Fruit fly (Drosophila melanogaster) whole organism, embryonic: Measurements from ENCODE around the gene CG15894.

Experiments
- Ada2b ChIP-seq: fragments of 200-800 bp; sonication (Bioruptor generic); IDR thresholded peaks from 2 replicates; pipeline ENCODE4 v1.3.6; 2022; ENCODE audit warnings: missing biosample characterization, missing genetic modification characterization
- Adf1 ChIP-seq: fragments of 200-800 bp; sonication (Bioruptor generic); IDR thresholded peaks from 2 replicates; pipeline ENCODE4 v1.3.6; 2022; ENCODE audit warnings: missing biosample characterization, missing genetic modification characterization
- Awh ChIP-seq: fragments of 200-800 bp; sonication (Bioruptor generic); IDR thresholded peaks from 2 replicates; pipeline ENCODE4, ENCODE4 v1.3.6; 2022; ENCODE audit warnings: missing biosample characterization, missing genetic modification characterization
- C15 ChIP-seq: fragments of 200-800 bp; sonication (Bioruptor generic); IDR thresholded peaks from 3 replicates; pipeline ENCODE4 v1.3.6; 2022; ENCODE audit warnings: missing biosample characterization, missing genetic modification characterization
- CG11695 ChIP-seq: fragments of 200-800 bp; sonication (Bioruptor generic); IDR thresholded peaks from 3 replicates; pipeline ENCODE4 v1.3.6; 2022; ENCODE audit warnings: missing biosample characterization, missing genetic modification characterization
- CG15479 ChIP-seq: fragments of 200-800 bp; sonication (Bioruptor generic); optimal IDR thresholded peaks from 3 replicates; lab custom pipeline; 2019; ENCODE audit warnings: missing biosample characterization, mild to moderate bottlenecking, missing genetic modification characterization, moderate library complexity
- CG15601 ChIP-seq: fragments of 200-800 bp; sonication (Bioruptor generic); optimal IDR thresholded peaks from 3 replicates; lab custom pipeline; 2019; ENCODE audit warnings: missing biosample characterization, mild to moderate bottlenecking, missing genetic modification characterization, moderate library complexity
- CG17328 ChIP-seq: fragments of 200-800 bp; sonication (Bioruptor generic); IDR thresholded peaks from 2 replicates; pipeline ENCODE4 v1.3.6; 2022; ENCODE audit warnings: missing biosample characterization, missing genetic modification characterization
- CG18011 ChIP-seq: fragments of 200-800 bp; sonication (Bioruptor generic); optimal IDR thresholded peaks from 2 replicates; lab custom pipeline; 2017; ENCODE audit warnings: missing biosample characterization, missing genetic modification characterization, mild to moderate bottlenecking, moderate library complexity, missing genotype
- CG18764 ChIP-seq: fragments of 200-800 bp; sonication (Bioruptor generic); optimal IDR thresholded peaks from 3 replicates; lab custom pipeline; 2016; ENCODE audit warnings: missing biosample characterization, missing genetic modification characterization
- CG30020 ChIP-seq: fragments of 200-800 bp; optimal IDR thresholded peaks from 2 replicates; lab custom pipeline; 2019; ENCODE audit warnings: missing biosample characterization, mild to moderate bottlenecking, missing genetic modification characterization, moderate library complexity
- CG4360 ChIP-seq: fragments of 200-800 bp; sonication (Bioruptor generic); IDR thresholded peaks from 2 replicates; pipeline ENCODE4 v1.3.6; 2022; ENCODE audit warnings: missing biosample characterization, missing genetic modification characterization
- CG4820 ChIP-seq: fragments of 200-800 bp; sonication (Bioruptor generic); optimal IDR thresholded peaks from 3 replicates; lab custom pipeline; 2016; ENCODE audit warnings: missing biosample characterization, missing genetic modification characterization
- CG5953 ChIP-seq: fragments of 200-800 bp; sonication (Bioruptor generic); IDR thresholded peaks from 2 replicates; pipeline ENCODE4 v1.3.6; 2022; ENCODE audit warnings: missing biosample characterization, missing genetic modification characterization
- CG9727 ChIP-seq: fragments of 200-800 bp; sonication (Bioruptor generic); optimal IDR thresholded peaks from 3 replicates; lab custom pipeline; 2017; ENCODE audit warnings: missing biosample characterization, mild to moderate bottlenecking, missing genetic modification characterization
- CkIIα-i1 ChIP-seq: fragments of 200-800 bp; sonication (Bioruptor generic); IDR thresholded peaks from 2 replicates; pipeline ENCODE4 v1.3.6; 2022; ENCODE audit warnings: missing biosample characterization, missing genetic modification characterization
- D ChIP-seq, 2 experiments: fragments of 200-800 bp in 1 of 2; fragments of >200 bp in 1 of 2; sonication (Bioruptor generic) in 1 of 2; optimal IDR thresholded peaks; 2 replicates in 1 of 2; 3 replicates in 1 of 2; lab custom pipeline; 2017; ENCODE audit warnings: mild to moderate bottlenecking in 1 of 2, missing biosample characterization in 1 of 2, missing genetic modification characterization in 1 of 2, missing genetic modification reagents in 1 of 2
- D19B ChIP-seq: fragments of 200-800 bp; sonication (Bioruptor generic); optimal IDR thresholded peaks from 2 replicates; lab custom pipeline; 2017; ENCODE audit warnings: missing biosample characterization, mild to moderate bottlenecking, missing genetic modification characterization
- Dfd ChIP-seq, 2 experiments: fragments of >200 bp; optimal IDR thresholded peaks; 2 replicates each; lab custom pipeline; 2017; ENCODE audit warnings: missing biosample characterization in 2 of 2, missing genetic modification characterization in 2 of 2
- Ets65A ChIP-seq: fragments of 200-800 bp; sonication (Bioruptor generic); peaks from one replicate; lab custom pipeline; 2016; ENCODE audit warnings: missing biosample characterization, missing genetic modification characterization
- HLH4C ChIP-seq: fragments of 200-800 bp; sonication (Bioruptor generic); IDR thresholded peaks from 3 replicates; pipeline ENCODE4 v1.3.6; 2022; ENCODE audit warnings: missing biosample characterization, missing genetic modification characterization; ENCODE audit not compliant: partially characterized antibody
- Hr78 ChIP-seq, 2 experiments: fragments of 200-800 bp in 1 of 2; fragments of >200 bp in 1 of 2; sonication (Bioruptor generic) in 1 of 2; optimal IDR thresholded peaks; 2 replicates each; lab custom pipeline; 2017 to 2019; ENCODE audit warnings: missing biosample characterization in 2 of 2, missing genetic modification characterization in 2 of 2, mild to moderate bottlenecking in 1 of 2, moderate library complexity in 1 of 2
- Mad ChIP-seq: fragments of 200-800 bp; sonication (Bioruptor generic); optimal IDR thresholded peaks from 2 replicates; lab custom pipeline; 2016; ENCODE audit warnings: missing biosample characterization, missing genetic modification characterization
- Mrtf ChIP-seq: fragments of 200-800 bp; sonication (Bioruptor generic); IDR thresholded peaks from 3 replicates; pipeline ENCODE4 v1.3.6; 2022; ENCODE audit warnings: missing biosample characterization, missing genetic modification characterization
- Oli ChIP-seq: fragments of 200-800 bp; sonication (Bioruptor generic); optimal IDR thresholded peaks from 2 replicates; lab custom pipeline; 2018; ENCODE audit warnings: missing biosample characterization, mild to moderate bottlenecking, missing genetic modification characterization, moderate library complexity
- PHDP ChIP-seq: fragments of 200-800 bp; sonication (Bioruptor generic); optimal IDR thresholded peaks from 3 replicates; lab custom pipeline; 2018; ENCODE audit warnings: missing biosample characterization, mild to moderate bottlenecking, missing genetic modification characterization, moderate library complexity
- Sox100B ChIP-seq: fragments of 200-800 bp; sonication (Bioruptor generic); optimal IDR thresholded peaks from 3 replicates; lab custom pipeline; 2018; ENCODE audit warnings: missing biosample characterization, mild to moderate bottlenecking, missing genetic modification characterization
- amos ChIP-seq: fragments of 200-800 bp; sonication (Bioruptor generic); IDR thresholded peaks from 2 replicates; pipeline ENCODE4 v1.3.6; 2022; ENCODE audit warnings: missing biosample characterization, missing genetic modification characterization; ENCODE audit not compliant: partially characterized antibody
- ash1 ChIP-seq: fragments of 200-800 bp; sonication (Bioruptor generic); optimal IDR thresholded peaks from 2 replicates; lab custom pipeline; 2018; ENCODE audit warnings: missing biosample characterization, mild to moderate bottlenecking, missing genetic modification characterization
- corto ChIP-seq: fragments of 200-800 bp; sonication (Bioruptor generic); optimal IDR thresholded peaks from 2 replicates; lab custom pipeline; 2016; ENCODE audit warnings: missing biosample characterization, mild to moderate bottlenecking, missing genetic modification characterization, moderate library complexity
- crol ChIP-seq: fragments of 200-800 bp; sonication (Bioruptor generic); IDR thresholded peaks from 2 replicates; pipeline ENCODE4 v1.3.6; 2022; ENCODE audit warnings: missing biosample characterization, missing genetic modification characterization
- dmrt11E ChIP-seq: fragments of 200-800 bp; sonication (Bioruptor generic); optimal IDR thresholded peaks from 3 replicates; lab custom pipeline; 2018; ENCODE audit warnings: missing biosample characterization, mild to moderate bottlenecking, missing genetic modification characterization, moderate library complexity
- dmrt99B ChIP-seq: fragments of 200-800 bp; sonication (Bioruptor generic); optimal IDR thresholded peaks from 2 replicates; lab custom pipeline; 2018; ENCODE audit warnings: missing biosample characterization, mild to moderate bottlenecking, missing genetic modification characterization, moderate library complexity
- ewg ChIP-seq: fragments of 200-800 bp; sonication (Bioruptor generic); optimal IDR thresholded peaks from 3 replicates; lab custom pipeline; 2017; ENCODE audit warnings: mild to moderate bottlenecking, missing biosample characterization, missing genetic modification reagents, missing genetic modification characterization
- ftz-f1 ChIP-seq: fragments of 200-800 bp; sonication (Bioruptor generic); optimal IDR thresholded peaks from 2 replicates; lab custom pipeline; 2016; ENCODE audit warnings: missing biosample characterization, missing genetic modification characterization
- knrl ChIP-seq: fragments of 200-800 bp; sonication (Bioruptor generic); IDR thresholded peaks from 3 replicates; pipeline ENCODE4 v1.3.6; 2022; ENCODE audit warnings: missing biosample characterization, missing genetic modification characterization; ENCODE audit not compliant: partially characterized antibody
- lbe ChIP-seq: fragments of 200-800 bp; sonication (Bioruptor generic); optimal IDR thresholded peaks from 2 replicates; lab custom pipeline; 2016; ENCODE audit warnings: missing biosample characterization, mild to moderate bottlenecking, missing genetic modification characterization
- nom ChIP-seq: fragments of 200-800 bp; sonication (Bioruptor generic); optimal IDR thresholded peaks from 2 replicates; lab custom pipeline; 2017; ENCODE audit warnings: missing biosample characterization, missing genetic modification characterization, mild to moderate bottlenecking, moderate library complexity, missing genetic modification reagents
- oc ChIP-seq: fragments of 200-800 bp; sonication (Bioruptor generic); optimal IDR thresholded peaks from 2 replicates; lab custom pipeline; 2018; ENCODE audit warnings: missing biosample characterization, mild to moderate bottlenecking, missing genetic modification characterization, moderate library complexity
- pnt ChIP-seq: fragments of 200-800 bp; sonication (Bioruptor generic); optimal IDR thresholded peaks from 3 replicates; lab custom pipeline; 2016; ENCODE audit warnings: missing biosample characterization, missing genetic modification characterization
- prd ChIP-seq, 3 experiments: fragments of >200 bp in 2 of 3; fragments of 200-800 bp in 1 of 3; sonication (Bioruptor generic) in 1 of 3; optimal IDR thresholded peaks in 2 of 3; IDR thresholded peaks in 1 of 3; 2 replicates in 2 of 3; 3 replicates in 1 of 3; pipeline versions ENCODE4 v1.3.6 to Lab custom; 2017 to 2022; ENCODE audit warnings: missing biosample characterization in 1 of 3, missing genetic modification characterization in 1 of 3
- ro ChIP-seq: fragments of 200-800 bp; sonication (Bioruptor generic); IDR thresholded peaks from 2 replicates; pipeline ENCODE4 v1.3.6; 2022; ENCODE audit warnings: missing biosample characterization, missing genetic modification characterization
- row ChIP-seq: fragments of 200-800 bp; sonication (Bioruptor generic); IDR thresholded peaks from 3 replicates; pipeline ENCODE4 v1.3.6; 2022; ENCODE audit warnings: missing biosample characterization, missing genetic modification characterization
- scrt ChIP-seq: fragments of 200-800 bp; sonication (Bioruptor generic); optimal IDR thresholded peaks from 2 replicates; lab custom pipeline; 2018; ENCODE audit warnings: missing biosample characterization, mild to moderate bottlenecking, missing genetic modification characterization, moderate library complexity
- sd ChIP-seq: fragments of 200-800 bp; sonication (Bioruptor generic); optimal IDR thresholded peaks from 3 replicates; lab custom pipeline; 2018; ENCODE audit warnings: missing biosample characterization, mild to moderate bottlenecking, missing genetic modification characterization, moderate library complexity
- tll ChIP-seq, 2 experiments: fragments of 200-800 bp in 1 of 2; fragments of >200 bp in 1 of 2; sonication (Bioruptor generic) in 1 of 2; optimal IDR thresholded peaks; 2 replicates each; lab custom pipeline; 2017 to 2019; ENCODE audit warnings: missing biosample characterization in 2 of 2, missing genetic modification characterization in 2 of 2, mild to moderate bottlenecking in 1 of 2, moderate library complexity in 1 of 2
- ttk ChIP-seq: fragments of 200-800 bp; sonication (Bioruptor generic); IDR thresholded peaks from 2 replicates; pipeline ENCODE4 v2.1.2; 2022; ENCODE audit warnings: missing biosample characterization, missing genetic modification characterization
- tup ChIP-seq: fragments of 200-800 bp; sonication (Bioruptor generic); optimal IDR thresholded peaks from 2 replicates; lab custom pipeline; 2016; ENCODE audit warnings: missing biosample characterization, mild to moderate bottlenecking, missing genetic modification characterization, moderate library complexity
- twi ChIP-seq: fragments of 200-800 bp; optimal IDR thresholded peaks from 2 replicates; lab custom pipeline; 2019; ENCODE audit warnings: missing biosample characterization, mild to moderate bottlenecking, missing genetic modification characterization, moderate library complexity

CG15894 gene

dm6 chrX:6341678-6342077 lies 32.7 kb downstream of the CG15894 start (continued):
- no peak for TF ChIP-seq Sox100B (GFP tag; lab: Kevin White, UChicago)
- no peak for TF ChIP-seq HLH4C
- TF ChIP-seq ash1 (GFP tag; lab: Kevin White, UChicago): no peak
- TF ChIP-seq prd (optimal IDR thresholded peaks at IDR 0.05; lab: Kevin White, UChicago): no peak
- TF ChIP-seq prd (GFP tag; IDR thresholded peaks at IDR 0.05; lab: Robert Waterston, UW): no peak
- no peak for TF ChIP-seq Awh
- TF ChIP-seq CkIIα-i1 (GFP tag; lab: Robert Waterston, UW): no peak
- TF ChIP-seq CG15479: no peak
- TF ChIP-seq scrt (GFP tag; lab: Kevin White, UChicago): no peak
- TF ChIP-seq CG4820 (GFP tag; lab: Kevin White, UChicago): no peak
- TF ChIP-seq pnt: no peak
- TF ChIP-seq Hr78 (GFP tag; optimal IDR thresholded peaks at IDR 0.05; lab: Kevin White, UChicago): peak in 1 of 2 experiments; percentile 7
- TF ChIP-seq CG30020 (tag; lab: Kevin White, UChicago): no peak
- no peak for TF ChIP-seq CG4360 (GFP tag; lab: Robert Waterston, UW)
- TF ChIP-seq CG18011 (GFP tag; lab: Kevin White, UChicago): no peak
- no peak for TF ChIP-seq CG11695 (GFP tag; lab: Robert Waterston, UW)
- no peak for TF ChIP-seq ftz-f1 (GFP tag; lab: Kevin White, UChicago)
- peak; percentile 7 for TF ChIP-seq nom (GFP tag; lab: Kevin White, UChicago)
- TF ChIP-seq CG9727 (GFP tag; lab: Kevin White, UChicago): no peak
- peak; percentile 5 for TF ChIP-seq oc
- TF ChIP-seq crol (GFP tag; lab: Robert Waterston, UW): peak; percentile 59; the same call in 1 of the 2 replicates

dm6 chrX:6343323-6343722 lies 34.3 kb downstream of the CG15894 start:
- no peak for TF ChIP-seq Mrtf (GFP tag; lab: Robert Waterston, UW)
- no peak for TF ChIP-seq knrl (GFP tag; lab: Robert Waterston, UW)
- no peak for TF ChIP-seq Dfd (GFP tag; optimal IDR thresholded peaks at IDR 0.05; lab: Kevin White, UChicago)
- TF ChIP-seq dmrt11E (tag; lab: Kevin White, UChicago): no peak
- TF ChIP-seq CG18764 (GFP tag; lab: Kevin White, UChicago): no peak
- peak; percentile 18 for TF ChIP-seq corto (GFP tag; lab: Kevin White, UChicago)
- no peak for TF ChIP-seq Ada2b (GFP tag; lab: Robert Waterston, UW)
- no peak for TF ChIP-seq amos
- TF ChIP-seq ro: no peak
- TF ChIP-seq Adf1: no peak
- TF ChIP-seq CG5953 (GFP tag; lab: Robert Waterston, UW): no peak
- no peak for TF ChIP-seq C15 (GFP tag; lab: Robert Waterston, UW)
- TF ChIP-seq lbe (GFP tag; lab: Kevin White, UChicago): peak; percentile 60
- no peak for TF ChIP-seq twi
- TF ChIP-seq D19B (GFP tag; lab: Kevin White, UChicago): peak; percentile 39
- TF ChIP-seq Mad (GFP tag; lab: Kevin White, UChicago): no peak
- TF ChIP-seq dmrt99B (tag; lab: Kevin White, UChicago): no peak
- TF ChIP-seq tup (GFP tag; lab: Kevin White, UChicago): no peak
- 0 out of 3 replicates have a peak, but pooled peaks have one; percentile 16 for TF ChIP-seq row (GFP tag; lab: Robert Waterston, UW)
- TF ChIP-seq ewg (GFP tag; lab: Kevin White, UChicago): no peak
- TF ChIP-seq D (optimal IDR thresholded peaks at IDR 0.05; lab: Kevin White, UChicago): no peak
- no peak for TF ChIP-seq D (GFP tag; optimal IDR thresholded peaks at IDR 0.05; lab: Kevin White, UChicago)
- TF ChIP-seq ttk (GFP tag; lab: Robert Waterston, UW): no peak
- peak; percentile 15 for TF ChIP-seq Ets65A
- no peak for TF ChIP-seq tll (GFP tag; optimal IDR thresholded peaks at IDR 0.05; lab: Kevin White, UChicago)
- TF ChIP-seq CG15601 (tag; lab: Kevin White, UChicago): no peak
- no peak for TF ChIP-seq PHDP (tag; lab: Kevin White, UChicago)
- TF ChIP-seq Oli (tag; lab: Kevin White, UChicago): no peak
- TF ChIP-seq CG17328: no peak
- no peak for TF ChIP-seq scrt (GFP tag; lab: Kevin White, UChicago)
- TF ChIP-seq sd (tag; lab: Kevin White, UChicago): no peak
